Fruit fly (Drosophila melanogaster): ENCODE results near the gene Cngl.

DNA sequence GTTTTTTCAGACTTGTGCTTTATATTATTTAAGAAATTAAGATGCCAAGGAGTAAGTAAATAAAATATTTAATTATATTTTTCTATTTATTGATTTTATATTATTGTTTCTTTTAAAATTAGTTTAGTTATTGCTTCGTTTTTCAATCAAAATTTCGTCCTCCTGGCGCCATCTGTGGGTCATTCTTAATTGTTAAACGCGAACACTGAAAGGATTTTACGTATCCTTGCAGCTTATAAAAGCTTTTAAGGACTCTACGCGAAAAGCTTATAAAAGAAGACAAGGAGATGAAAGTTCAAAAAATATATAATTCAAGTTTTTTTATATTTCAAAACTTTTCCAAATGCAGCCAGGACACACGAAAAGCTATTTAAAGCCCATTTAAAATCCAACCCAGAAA lies 60.8 kb downstream of the Cngl start:
- no peak for TF ChIP-seq net (GFP tag; optimal IDR thresholded peaks at IDR 0.05)
- TF ChIP-seq CG8319 (GFP tag; optimal IDR thresholded peaks at IDR 0.05), result no peak
- no peak for TF ChIP-seq CG6163 (GFP tag; IDR thresholded peaks at IDR 0.05)
- no peak for TF ChIP-seq CG16779 (tag; optimal IDR thresholded peaks at IDR 0.05)
- no peak for TF ChIP-seq CG10631 (GFP tag; optimal IDR thresholded peaks at IDR 0.05)
- TF ChIP-seq CG8632 (GFP tag; optimal IDR thresholded peaks at IDR 0.05), result no peak
- no peak for TF ChIP-seq Gug (GFP tag; IDR thresholded peaks at IDR 0.05)
